Worm (Caenorhabditis elegans) whole organism, L4 larva: Measurements from ENCODE around the gene pdi-2.

Experiments
- F10B5.3 ChIP-seq: sonication (generic microtip); optimal IDR thresholded peaks from 2 replicates; lab custom pipeline; 2016; ENCODE audit warnings: mild to moderate bottlenecking, missing genetic modification characterization, missing compliant biosample characterization
- F44E2.7 ChIP-seq: fragments of 200-800 bp; sonication (Bioruptor generic); IDR thresholded peaks from 2 replicates; pipeline ENCODE4 v2.1.2; 2022; ENCODE audit warnings: missing genetic modification characterization, missing compliant biosample characterization
- T20F7.1 ChIP-seq: fragments of 200-800 bp; sonication (Bioruptor generic); optimal IDR thresholded peaks from 2 replicates; lab custom pipeline; 2018; ENCODE audit warnings: mild to moderate bottlenecking, missing genetic modification characterization, missing compliant biosample characterization
- Y75B8A.6 ChIP-seq: fragments of 200-800 bp; sonication (Bioruptor generic); IDR thresholded peaks from 2 replicates; pipeline ENCODE4 v1.3.6; 2022; ENCODE audit warnings: missing genetic modification reagents, missing genetic modification characterization, missing compliant biosample characterization
- ZK337.2 ChIP-seq: fragments of 200-800 bp; sonication (Bioruptor generic); IDR thresholded peaks from 2 replicates; pipeline ENCODE4 v1.3.6; 2022; ENCODE audit warnings: missing genetic modification reagents, missing genetic modification characterization, missing compliant biosample characterization
- aha-1 ChIP-seq: fragments of 150-350 bp; peaks from one replicate; lab custom pipeline; 2014; ENCODE audit warnings: missing biosample characterization, missing genetic modification characterization
- ceh-62 ChIP-seq: sonication (generic microtip); optimal IDR thresholded peaks from 2 replicates; lab custom pipeline; 2017; ENCODE audit warnings: missing biosample characterization, missing genetic modification characterization
- daf-16 ChIP-seq, 3 experiments: sonication (generic microtip); optimal IDR thresholded peaks; 2 replicates each; lab custom pipeline; 2016 to 2017; ENCODE audit warnings: missing genetic modification characterization in 3 of 3, missing genetic modification reagents in 3 of 3, mild to moderate bottlenecking in 2 of 3, missing compliant biosample characterization in 2 of 3, missing biosample characterization in 1 of 3, moderate library complexity in 1 of 3
- daf-8 ChIP-seq: fragments of 200-800 bp; sonication (Bioruptor generic); IDR thresholded peaks from 2 replicates; pipeline ENCODE4 v1.3.6; 2022; ENCODE audit warnings: missing genetic modification characterization, missing compliant biosample characterization
- duxl-1 ChIP-seq: sonication (generic microtip); optimal IDR thresholded peaks from 2 replicates; lab custom pipeline; 2016; ENCODE audit warnings: mild to moderate bottlenecking, missing genetic modification characterization, moderate library complexity, missing compliant biosample characterization; ENCODE audit not compliant: poor library complexity
- dve-1 ChIP-seq: sonication (generic microtip); optimal IDR thresholded peaks from 2 replicates; lab custom pipeline; 2017; ENCODE audit warnings: antibody characterized with exemption, mild to moderate bottlenecking, missing genetic modification characterization, missing compliant biosample characterization; ENCODE audit not compliant: insufficient read depth
- egl-43 ChIP-seq: fragments of 200-800 bp; sonication (Bioruptor generic); IDR thresholded peaks from 2 replicates; pipeline ENCODE4 v1.3.6; 2022; ENCODE audit warnings: missing genetic modification reagents, missing genetic modification characterization, missing compliant biosample characterization
- fkh-10 ChIP-seq: fragments of 150-350 bp; optimal IDR thresholded peaks from 2 replicates; lab custom pipeline; 2014; ENCODE audit warnings: missing biosample characterization, missing genetic modification reagents, missing genetic modification characterization
- hlh-11 ChIP-seq: fragments of 200-800 bp; sonication (Bioruptor generic); optimal IDR thresholded peaks from 2 replicates; lab custom pipeline; 2018; ENCODE audit warnings: mild to moderate bottlenecking, missing genetic modification characterization, missing compliant biosample characterization
- hlh-30 ChIP-seq: sonication (generic microtip); optimal IDR thresholded peaks from 2 replicates; lab custom pipeline; 2017; ENCODE audit warnings: antibody characterized with exemption, mild to moderate bottlenecking, missing genetic modification characterization, missing compliant biosample characterization; ENCODE audit not compliant: insufficient read depth
- lin-13 ChIP-seq: fragments of 150-350 bp; optimal IDR thresholded peaks from 2 replicates; lab custom pipeline; 2014; ENCODE audit warnings: missing biosample characterization, missing genetic modification reagents, missing genetic modification characterization
- lin-15B ChIP-seq: fragments of 150-350 bp; sonication (generic microtip); optimal IDR thresholded peaks from 3 replicates; lab custom pipeline; 2014; ENCODE audit warnings: missing biosample characterization, missing genetic modification characterization
- lsy-2 ChIP-seq, 2 experiments: fragments of 150-350 bp in 1 of 2; sonication (generic microtip) in 1 of 2; optimal IDR thresholded peaks; 2 replicates each; lab custom pipeline; 2014 to 2017; ENCODE audit warnings: missing biosample characterization in 2 of 2, missing genetic modification characterization in 2 of 2
- madf-5 ChIP-seq, 2 experiments: fragments of 200-800 bp; sonication (Bioruptor generic); IDR thresholded peaks; 2 replicates each; pipeline ENCODE4 v1.3.6; 2022; ENCODE audit warnings: missing compliant biosample characterization in 2 of 2, missing genetic modification characterization in 2 of 2
- mep-1 ChIP-seq: fragments of 150-350 bp; sonication (generic microtip); optimal IDR thresholded peaks from 3 replicates; lab custom pipeline; 2014; ENCODE audit warnings: missing biosample characterization, missing genetic modification characterization
- mxl-2 ChIP-seq: fragments of 200-800 bp; sonication (Bioruptor generic); conservative IDR thresholded peaks from 2 replicates; pipeline ENCODE4 v1.3.6; 2022; ENCODE audit warnings: missing genetic modification reagents, missing genetic modification characterization, missing compliant biosample characterization
- nhr-11 ChIP-seq: fragments of 150-350 bp; optimal IDR thresholded peaks from 2 replicates; lab custom pipeline; 2014; ENCODE audit warnings: missing biosample characterization, missing genetic modification characterization
- nhr-28 ChIP-seq: fragments of 150-350 bp; optimal IDR thresholded peaks from 2 replicates; lab custom pipeline; 2014; ENCODE audit warnings: missing biosample characterization, missing genetic modification characterization
- nhr-42 ChIP-seq: fragments of 200-800 bp; sonication (Bioruptor generic); IDR thresholded peaks from 2 replicates; pipeline ENCODE4 v1.3.6; 2022; ENCODE audit warnings: missing genetic modification characterization, missing compliant biosample characterization
- nhr-76 ChIP-seq: fragments of 150-350 bp; optimal IDR thresholded peaks from 2 replicates; lab custom pipeline; 2014; ENCODE audit warnings: missing biosample characterization, missing genetic modification characterization
- pha-4 ChIP-seq, 2 experiments: fragments of 150-350 bp in 1 of 2; fragments of 200-800 bp in 1 of 2; sonication (Bioruptor generic) in 1 of 2; IDR thresholded peaks in 1 of 2; optimal IDR thresholded peaks in 1 of 2; 2 replicates each; pipeline versions ENCODE4 v1.3.6 to Lab custom; 2014 to 2022; ENCODE audit warnings: missing genetic modification characterization in 2 of 2, missing genetic modification reagents in 2 of 2, missing biosample characterization in 1 of 2, missing compliant biosample characterization in 1 of 2
- php-3 ChIP-seq: fragments of 200-800 bp; sonication (Bioruptor generic); IDR thresholded peaks from 2 replicates; pipeline ENCODE4 v1.3.6; 2022; ENCODE audit warnings: missing genetic modification reagents, missing genetic modification characterization, missing compliant biosample characterization
- pqm-1 ChIP-seq: sonication (generic microtip); optimal IDR thresholded peaks from 2 replicates; lab custom pipeline; 2017; ENCODE audit warnings: missing biosample characterization, missing genetic modification characterization
- set-16 ChIP-seq: fragments of 200-800 bp; sonication (Bioruptor generic); IDR thresholded peaks from 2 replicates; pipeline ENCODE4 v1.3.6; 2022; ENCODE audit warnings: missing genetic modification reagents, missing genetic modification characterization, missing compliant biosample characterization
- tra-1 ChIP-seq: fragments of 200-800 bp; sonication (Bioruptor generic); IDR thresholded peaks from 2 replicates; pipeline ENCODE4 v1.3.6; 2022; ENCODE audit warnings: missing genetic modification reagents, missing genetic modification characterization, missing compliant biosample characterization
- unc-130 ChIP-seq: sonication (generic microtip); optimal IDR thresholded peaks from 2 replicates; lab custom pipeline; 2016; ENCODE audit warnings: missing genetic modification reagents, missing genetic modification characterization, missing compliant biosample characterization
- vab-7 ChIP-seq: fragments of 200-800 bp; sonication (Bioruptor generic); IDR thresholded peaks from 2 replicates; pipeline ENCODE4 v1.3.6; 2022; ENCODE audit warnings: missing genetic modification reagents, missing genetic modification characterization, missing compliant biosample characterization
- zfp-3 ChIP-seq: fragments of 200-800 bp; sonication (Bioruptor generic); conservative IDR thresholded peaks from 2 replicates; pipeline ENCODE4 v1.3.6; 2022; ENCODE audit warnings: missing genetic modification reagents, missing genetic modification characterization, missing compliant biosample characterization
- zip-11 ChIP-seq: fragments of 200-800 bp; sonication (Bioruptor generic); IDR thresholded peaks from 2 replicates; pipeline ENCODE4 v1.3.6; 2022; ENCODE audit warnings: missing genetic modification characterization, missing compliant biosample characterization

The pdi-2 gene

DNA sequence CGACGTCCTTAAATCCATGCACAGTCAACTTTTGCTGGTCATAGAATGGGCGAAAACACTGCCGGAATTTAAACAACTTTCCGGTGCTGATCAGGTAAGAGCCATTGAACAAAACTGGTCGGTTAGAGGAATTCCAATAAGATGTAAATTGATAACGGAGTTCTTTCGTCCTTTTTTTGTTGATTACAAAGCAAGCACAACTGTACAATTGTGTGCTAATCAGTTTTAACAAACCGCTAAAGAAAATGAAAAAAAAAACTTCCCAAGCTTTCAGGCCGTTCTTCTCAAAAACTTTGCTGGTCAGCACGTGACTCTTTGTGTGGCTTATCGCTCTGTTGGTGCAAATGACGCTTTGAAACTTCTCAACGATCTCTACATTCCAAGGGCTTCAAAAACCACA lies 10.2 kb downstream of the pdi-2 start (continued):
- TF ChIP-seq pha-4 (GFP tag; IDR thresholded peaks at IDR 0.05; lab: Robert Waterston, UW): no peak
- no peak for TF ChIP-seq pha-4 (tag; optimal IDR thresholded peaks at IDR 0.05; lab: Kevin White, UChicago)
- TF ChIP-seq fkh-10 (GFP tag; lab: Kevin White, UChicago): no peak
- TF ChIP-seq T20F7.1 (GFP tag; lab: Kevin White, UChicago): no peak
- TF ChIP-seq daf-16 (GFP tag; optimal IDR thresholded peaks at IDR 0.05; lab: Kevin White, UChicago): no peak
- peak; percentile 65 for TF ChIP-seq daf-16 (tag; optimal IDR thresholded peaks at IDR 0.05; lab: Kevin White, UChicago)
- TF ChIP-seq vab-7: no peak
- no peak for TF ChIP-seq mxl-2 (GFP tag; lab: Robert Waterston, UW)
- no peak for TF ChIP-seq F44E2.7 (GFP tag; lab: Robert Waterston, UW)
- peak; percentile 8 for TF ChIP-seq dve-1 (tag; lab: Kevin White, UChicago)
- TF ChIP-seq nhr-28: peak; percentile 54

DNA sequence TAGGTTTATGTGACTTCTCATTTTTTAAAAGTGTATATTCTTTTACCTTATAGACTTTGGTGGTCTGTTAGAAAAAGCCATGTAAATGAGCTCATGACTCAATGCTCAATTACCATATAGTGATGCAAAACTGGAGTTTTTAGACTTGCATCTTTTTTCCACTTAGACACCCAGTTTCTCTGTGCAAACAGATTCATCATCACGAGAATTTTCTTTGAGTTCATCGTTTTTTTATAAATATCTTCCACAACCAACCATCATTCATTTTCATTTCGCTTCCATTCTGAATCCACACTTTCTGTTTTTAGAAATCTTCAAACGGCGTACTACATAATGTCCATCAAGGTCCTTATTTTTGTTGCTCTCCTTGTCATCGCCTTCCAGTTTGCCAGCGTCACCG lies 20.6 kb downstream of the pdi-2 start, which contains the start of gene C07A12.2:
C07A12.2 (plus strand) TSS at position 301 of the 400 bp plus-strand sequence.
- TF ChIP-seq daf-8 (no peak), tra-1 (GFP tag; lab: Robert Waterston, UW) (no peak), nhr-28 (no peak), pqm-1 (tag; lab: Kevin White, UChicago) (no peak), ZK337.2 (GFP tag; lab: Robert Waterston, UW) (no peak), lin-13 (GFP tag; lab: Kevin White, UChicago) (no peak), duxl-1 (tag; lab: Kevin White, UChicago) (no peak), lsy-2 (tag; optimal IDR thresholded peaks at IDR 0.05; lab: Kevin White, UChicago) (no peak), php-3 (no peak), madf-5 (GFP tag; IDR thresholded peaks at IDR 0.05; lab: Robert Waterston, UW) (no peak), ceh-62 (tag; lab: Kevin White, UChicago) (no peak), Y75B8A.6 (GFP tag; lab: Robert Waterston, UW) (no peak), nhr-76 (tag; lab: Kevin White, UChicago) (no peak), nhr-11 (no peak), zip-11 (no peak), unc-130 (GFP tag; lab: Kevin White, UChicago) (no peak), hlh-11 (tag; lab: Kevin White, UChicago) (no peak), mep-1 (tag; lab: Kevin White, UChicago) (no peak), egl-43 (no peak)
- TF ChIP-seq, all 104 proteins: peak for 0

DNA sequence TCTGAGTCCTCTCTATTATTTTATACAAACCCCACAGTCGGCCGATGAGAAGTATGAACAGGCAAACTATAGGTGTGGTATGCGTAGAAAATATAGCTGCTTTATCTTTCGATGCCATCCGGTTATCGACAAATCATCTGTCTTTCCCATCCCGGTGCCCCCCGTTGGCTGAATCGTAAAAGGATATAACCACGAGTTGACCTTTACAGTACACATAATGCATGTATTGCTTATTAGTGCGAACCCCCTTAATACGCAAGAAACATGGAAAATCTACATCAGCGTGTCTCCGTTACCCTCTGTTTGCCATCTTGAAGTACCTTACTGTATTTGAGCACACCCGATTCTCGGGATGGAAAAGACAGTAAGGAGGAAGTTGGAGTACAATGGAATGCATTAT lies 25.0 kb downstream of the pdi-2 start:
- no peak for TF ChIP-seq unc-130 (GFP tag; lab: Kevin White, UChicago)
- no peak for TF ChIP-seq lsy-2 (tag; optimal IDR thresholded peaks at IDR 0.05; lab: Kevin White, UChicago)
- TF ChIP-seq hlh-11 (tag; lab: Kevin White, UChicago): no peak
- TF ChIP-seq fkh-10 (GFP tag; lab: Kevin White, UChicago): no peak
- TF ChIP-seq set-16 (GFP tag; lab: Robert Waterston, UW): no peak
- no peak for TF ChIP-seq zfp-3 (GFP tag; lab: Robert Waterston, UW)
- TF ChIP-seq nhr-42 (GFP tag; lab: Robert Waterston, UW): no peak
- TF ChIP-seq daf-16 (GFP tag; optimal IDR thresholded peaks at IDR 0.05; lab: Kevin White, UChicago): no peak
- no peak for TF ChIP-seq daf-16 (tag; optimal IDR thresholded peaks at IDR 0.05; lab: Kevin White, UChicago)
- no peak for TF ChIP-seq lin-15B
- TF ChIP-seq F44E2.7 (GFP tag; lab: Robert Waterston, UW): no peak
- TF ChIP-seq, all 104 proteins: peak for 0

DNA sequence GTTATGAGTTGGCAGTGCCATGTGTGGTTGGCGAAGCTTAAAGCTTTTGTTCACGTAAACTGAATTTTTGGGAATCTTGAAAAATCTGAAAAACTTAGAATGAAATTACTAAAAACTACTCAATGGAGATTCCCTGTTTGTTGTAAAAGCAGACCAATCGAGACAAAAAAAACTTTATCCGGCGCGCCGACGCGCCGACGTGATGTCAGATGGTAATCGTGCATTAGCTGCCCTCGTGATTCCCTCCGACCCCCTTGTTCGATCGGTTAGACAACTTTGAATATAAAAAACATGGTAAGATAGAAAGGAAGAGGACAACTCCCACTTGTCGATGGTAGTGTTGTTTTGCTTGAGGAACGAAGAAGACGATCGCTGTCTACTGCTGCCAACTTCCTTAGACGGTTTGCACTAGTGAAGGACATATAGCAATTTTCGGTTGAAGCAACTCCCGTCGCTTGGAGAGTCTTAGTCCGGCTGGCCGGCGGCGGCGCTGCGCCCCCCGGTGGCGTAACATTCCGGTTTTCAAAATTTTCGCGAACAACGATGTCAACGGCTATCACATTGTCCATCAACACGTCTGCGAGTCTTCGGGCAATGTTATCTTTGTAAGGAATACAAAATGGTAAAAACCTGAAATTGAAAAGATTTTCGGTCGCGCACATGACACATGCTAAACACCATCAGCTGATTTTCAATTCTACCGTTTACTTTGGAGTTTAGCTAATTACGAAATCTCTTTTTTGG lies 26.1 kb downstream of the pdi-2 start, which contains the start of gene C07A12.18:
C07A12.18 (minus strand) TSS at position 51 of the 744 bp plus-strand sequence.
- TF ChIP-seq nhr-28 (peak; percentile 6), aha-1 (tag; lab: Kevin White, UChicago) (peak; percentile 77), hlh-30 (tag; lab: Kevin White, UChicago) (peak; percentile 26), F10B5.3 (tag; lab: Kevin White, UChicago) (no peak), pha-4 (GFP tag; IDR thresholded peaks at IDR 0.05; lab: Robert Waterston, UW) (no peak), pha-4 (tag; optimal IDR thresholded peaks at IDR 0.05; lab: Kevin White, UChicago) (no peak)
